Worm (Caenorhabditis elegans): ENCODE data around the gene F47E1.20.

The F47E1.20 gene

DNA sequence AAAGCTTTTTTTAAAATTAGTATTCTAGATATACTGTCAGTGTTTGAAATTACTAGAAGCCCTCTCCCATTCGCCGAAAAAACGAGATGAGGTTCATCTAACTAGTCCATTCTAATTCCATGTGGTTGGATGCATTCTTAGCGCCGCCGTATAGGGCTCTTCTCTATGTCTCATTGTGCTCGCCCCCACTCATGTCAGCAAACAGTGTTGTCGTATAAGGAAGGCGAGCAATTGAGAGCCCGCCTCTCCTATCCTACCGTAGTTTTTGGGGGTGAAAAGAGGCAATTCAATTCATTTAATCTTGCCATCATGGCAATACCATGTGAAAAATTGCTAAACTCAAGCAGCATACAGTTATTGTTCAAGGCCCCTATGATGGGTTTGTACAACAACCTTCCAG is at the start of gene F47E1.20:
Gene F47E1.20 (plus strand): TSS at position 301 of the 400 bp plus-strand sequence.
- TF ChIP-seq pqm-1 (tag; optimal IDR thresholded peaks at IDR 0.05) = no peak
- TF ChIP-seq ceh-9 (tag; optimal IDR thresholded peaks at IDR 0.05) = no peak
- TF ChIP-seq elt-4 (tag; optimal IDR thresholded peaks at IDR 0.05) = no peak
- no peak for TF ChIP-seq ceh-31 (tag; optimal IDR thresholded peaks at IDR 0.05)
- TF ChIP-seq mec-3 (tag; optimal IDR thresholded peaks at IDR 0.05; ENCODE audit: borderline replicate concordance) = no peak
- TF ChIP-seq hlh-6 (tag; optimal IDR thresholded peaks at IDR 0.05) = no peak
- no peak for TF ChIP-seq unc-86 (tag; optimal IDR thresholded peaks at IDR 0.05)
- TF ChIP-seq elt-2 (tag; optimal IDR thresholded peaks at IDR 0.05) = no peak

DNA sequence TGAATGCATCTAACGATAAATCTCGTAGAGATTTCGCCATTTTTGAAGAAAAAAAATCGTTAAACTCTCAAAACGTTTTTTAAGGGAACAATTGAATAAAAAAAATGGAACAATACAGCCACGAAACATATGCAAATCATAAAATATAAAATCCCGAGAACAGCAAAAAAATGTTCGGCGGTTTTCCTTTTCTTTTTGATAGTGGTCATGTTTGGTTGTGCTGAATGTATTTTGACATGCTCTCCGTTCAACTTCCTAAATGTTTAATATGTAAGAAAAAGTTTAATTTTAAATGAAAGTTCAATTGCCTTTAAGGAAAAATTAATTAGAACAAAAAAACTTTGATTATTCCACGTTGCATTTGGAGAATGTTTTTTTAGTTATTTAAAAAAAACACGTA is 38.3 kb upstream of the F47E1.20 start, which contains the start of gene C24A3.9:
Gene C24A3.9 (minus strand): TSS at position 101 of the 400 bp plus-strand sequence.
- TF ChIP-seq pat-9 (tag; optimal IDR thresholded peaks at IDR 0.05) (no peak), sdc-2 (tag; optimal IDR thresholded peaks at IDR 0.05) (no peak), pax-1 (tag; optimal IDR thresholded peaks at IDR 0.05) (no peak), unc-55 (GFP tag; optimal IDR thresholded peaks at IDR 0.05) (no peak), che-1 (tag; optimal IDR thresholded peaks at IDR 0.05) (no peak), pag-3 (tag; optimal IDR thresholded peaks at IDR 0.05; ENCODE audit: borderline replicate concordance) (no peak), C38D4.7 (GFP tag; optimal IDR thresholded peaks at IDR 0.05) (no peak), hlh-30 (tag; optimal IDR thresholded peaks at IDR 0.05; ENCODE audit: insufficient read depth) (no peak), hlh-6 (tag; optimal IDR thresholded peaks at IDR 0.05) (no peak), sox-2 (GFP tag; IDR thresholded peaks at IDR 0.05) (no peak), odd-2 (tag; optimal IDR thresholded peaks at IDR 0.05) (no peak), nfya-1 (tag; optimal IDR thresholded peaks at IDR 0.05) (no peak), ceh-14 (tag; optimal IDR thresholded peaks at IDR 0.05) (no peak), fkh-10 (GFP tag; optimal IDR thresholded peaks at IDR 0.05) (no peak), ahr-1 (tag; optimal IDR thresholded peaks at IDR 0.05) (no peak), dve-1 (tag; optimal IDR thresholded peaks at IDR 0.05) (no peak), Y22D7AL.16 (tag; optimal IDR thresholded peaks at IDR 0.05) (no peak), hlh-15 (tag; optimal IDR thresholded peaks at IDR 0.05) (no peak), T23F11.4 (GFP tag; optimal IDR thresholded peaks at IDR 0.05) (no peak)

DNA sequence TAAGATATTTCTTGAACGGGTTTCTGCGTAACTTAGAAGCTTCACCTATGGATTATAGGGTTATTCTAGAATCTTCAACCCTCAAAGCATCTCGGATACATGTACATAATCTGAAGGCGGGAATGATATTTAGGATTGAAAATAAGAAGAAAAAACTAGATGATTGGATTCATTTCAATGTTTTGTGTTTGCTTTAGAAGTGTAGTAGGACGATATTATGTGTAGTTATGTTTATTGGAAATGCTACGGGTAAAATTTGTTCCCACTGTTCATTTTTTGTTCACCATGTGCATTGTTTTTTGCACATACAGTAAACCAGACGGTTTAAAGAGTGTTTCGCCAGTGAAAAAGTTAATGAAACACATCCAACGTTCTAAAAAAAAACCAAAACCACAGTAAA is 37.3 kb upstream of the F47E1.20 start:
- TF ChIP-seq ceh-2 (tag; optimal IDR thresholded peaks at IDR 0.05) = no peak
- TF ChIP-seq gmeb-2 (tag; optimal IDR thresholded peaks at IDR 0.05) = no peak
- TF ChIP-seq ceh-6 (GFP tag; optimal IDR thresholded peaks at IDR 0.05) = no peak
- no peak for TF ChIP-seq syd-9 (tag; optimal IDR thresholded peaks at IDR 0.05)
- TF ChIP-seq ceh-24 (tag; optimal IDR thresholded peaks at IDR 0.05) = no peak
- no peak for TF ChIP-seq ceh-19 (GFP tag; optimal IDR thresholded peaks at IDR 0.05)
- no peak for TF ChIP-seq lim-6 (tag; optimal IDR thresholded peaks at IDR 0.05)
- no peak for TF ChIP-seq ets-4 (tag; optimal IDR thresholded peaks at IDR 0.05)
- no peak for TF ChIP-seq nfya-1 (tag; optimal IDR thresholded peaks at IDR 0.05)
- TF ChIP-seq dmd-4 (tag; optimal IDR thresholded peaks at IDR 0.05; ENCODE audit: borderline replicate concordance) = no peak
- TF ChIP-seq unc-42 (tag; optimal IDR thresholded peaks at IDR 0.05) = no peak
- TF ChIP-seq ceh-31 (tag; optimal IDR thresholded peaks at IDR 0.05) = no peak
- no peak for TF ChIP-seq nhr-232 (tag; optimal IDR thresholded peaks at IDR 0.05)
- no peak for TF ChIP-seq hlh-30 (tag; optimal IDR thresholded peaks at IDR 0.05; ENCODE audit: insufficient read depth)
- TF ChIP-seq fkh-6 (tag; optimal IDR thresholded peaks at IDR 0.05) = no peak
- no peak for TF ChIP-seq fax-1 (tag; optimal IDR thresholded peaks at IDR 0.05)
- no peak for TF ChIP-seq dve-1 (tag; optimal IDR thresholded peaks at IDR 0.05)
- TF ChIP-seq mec-3 (tag; optimal IDR thresholded peaks at IDR 0.05; ENCODE audit: borderline replicate concordance) = no peak
- TF ChIP-seq Y22D7AL.16 (tag; optimal IDR thresholded peaks at IDR 0.05) = no peak

Data from whole organism, late embryonic.